Worm (Caenorhabditis elegans) whole organism, L1 larva: Measurements from ENCODE around the gene srd-63.

Experiments used
- Y116A8C.19 ChIP-seq: sonication (generic microtip); optimal IDR thresholded peaks from 2 replicates; lab custom pipeline; 2016; ENCODE audit warnings: missing compliant biosample characterization, missing genetic modification characterization, borderline replicate concordance
- aha-1 ChIP-seq: fragments of 150-350 bp; optimal IDR thresholded peaks from 2 replicates; lab custom pipeline; 2014; ENCODE audit warnings: missing biosample characterization, missing genetic modification characterization
- alr-1 ChIP-seq: fragments of 200-800 bp; sonication (Bioruptor generic); optimal IDR thresholded peaks from 2 replicates; lab custom pipeline; 2018; ENCODE audit warnings: borderline replicate concordance, mild to moderate bottlenecking, missing genetic modification characterization, missing compliant biosample characterization
- aly-2 ChIP-seq: fragments of 150-350 bp; optimal IDR thresholded peaks from 2 replicates; lab custom pipeline; 2014; ENCODE audit warnings: missing biosample characterization, missing genetic modification characterization
- blmp-1 ChIP-seq: fragments of 150-350 bp; optimal IDR thresholded peaks from 2 replicates; lab custom pipeline; 2014; ENCODE audit warnings: missing biosample characterization, missing genetic modification characterization
- ceh-63 ChIP-seq: fragments of 200-800 bp; sonication (Bioruptor generic); optimal IDR thresholded peaks from 2 replicates; lab custom pipeline; 2018; ENCODE audit warnings: mild to moderate bottlenecking, missing genetic modification characterization, missing compliant biosample characterization
- dpl-1 ChIP-seq, 3 experiments: fragments of 150-350 bp in 2 of 3; sonication (generic microtip) in 1 of 3; optimal IDR thresholded peaks; 2 replicates each; lab custom pipeline; 2014 to 2017; ENCODE audit warnings: missing biosample characterization in 3 of 3, missing genetic modification characterization in 3 of 3, missing genetic modification reagents in 3 of 3
- efl-1 ChIP-seq, 4 experiments: fragments of 150-350 bp; optimal IDR thresholded peaks in 3 of 4; peaks in 1 of 4; 1 replicate in 1 of 4; 2 replicates in 3 of 4; lab custom pipeline; 2014; ENCODE audit warnings: missing biosample characterization in 2 of 4, missing genetic modification characterization in 2 of 4, missing genetic modification reagents in 2 of 4
- egl-13 ChIP-seq: sonication (generic microtip); optimal IDR thresholded peaks from 2 replicates; lab custom pipeline; 2016; ENCODE audit warnings: missing genotype, missing genetic modification reagents, missing genetic modification characterization, missing compliant biosample characterization
- elt-3 ChIP-seq, 6 experiments: fragments of 150-350 bp in 1 of 6; sonication (generic microtip); optimal IDR thresholded peaks; 2 replicates each; lab custom pipeline; 2017 to 2018; ENCODE audit warnings: missing biosample characterization in 6 of 6, missing genetic modification characterization in 6 of 6, inconsistent platforms in 1 of 6
- fkh-10 ChIP-seq: sonication (generic microtip); optimal IDR thresholded peaks from 2 replicates; lab custom pipeline; 2017; ENCODE audit warnings: missing biosample characterization, missing genetic modification reagents, missing genetic modification characterization
- fkh-4 ChIP-seq: sonication (generic microtip); optimal IDR thresholded peaks from 2 replicates; lab custom pipeline; 2016; ENCODE audit warnings: missing compliant biosample characterization, missing genetic modification characterization, borderline replicate concordance
- fkh-8 ChIP-seq: sonication (generic microtip); optimal IDR thresholded peaks from 2 replicates; lab custom pipeline; 2016; ENCODE audit warnings: mild to moderate bottlenecking, missing genetic modification characterization, missing compliant biosample characterization
- fos-1 ChIP-seq: fragments of 150-350 bp; optimal IDR thresholded peaks from 2 replicates; lab custom pipeline; 2014; ENCODE audit warnings: missing biosample characterization, missing genetic modification characterization
- hlh-4 ChIP-seq: sonication (generic microtip); optimal IDR thresholded peaks from 2 replicates; lab custom pipeline; 2016; ENCODE audit warnings: mild to moderate bottlenecking, missing genetic modification characterization, missing compliant biosample characterization
- irx-1 ChIP-seq: sonication (generic microtip); optimal IDR thresholded peaks from 2 replicates; lab custom pipeline; 2016; ENCODE audit warnings: missing genetic modification characterization, missing compliant biosample characterization
- isw-1 ChIP-seq: fragments of 200-800 bp; sonication (Bioruptor generic); IDR thresholded peaks from 2 replicates; pipeline ENCODE4 v1.3.6; 2022; ENCODE audit warnings: missing genetic modification characterization, missing compliant biosample characterization
- lin-13 ChIP-seq: fragments of 150-350 bp; optimal IDR thresholded peaks from 2 replicates; lab custom pipeline; 2014; ENCODE audit warnings: missing biosample characterization, missing genetic modification reagents, missing genetic modification characterization
- lin-15B ChIP-seq: fragments of 150-350 bp; sonication (generic microtip); optimal IDR thresholded peaks from 3 replicates; lab custom pipeline; 2014; ENCODE audit warnings: missing biosample characterization, missing genetic modification characterization
- lir-3 ChIP-seq: sonication (generic microtip); optimal IDR thresholded peaks from 2 replicates; lab custom pipeline; 2016; ENCODE audit warnings: mild to moderate bottlenecking, missing genetic modification characterization, moderate library complexity, missing compliant biosample characterization; ENCODE audit not compliant: poor library complexity
- lsy-2 ChIP-seq, 2 experiments: fragments of 150-350 bp; optimal IDR thresholded peaks; 2 replicates each; lab custom pipeline; 2014; ENCODE audit warnings: missing biosample characterization in 2 of 2, missing genetic modification characterization in 2 of 2
- mab-9 ChIP-seq: fragments of 200-800 bp; sonication (Bioruptor generic); IDR thresholded peaks from 2 replicates; pipeline ENCODE4 v1.3.6; 2022; ENCODE audit warnings: missing genetic modification reagents, missing genetic modification characterization, missing compliant biosample characterization
- mdl-1 ChIP-seq, 2 experiments: fragments of 150-350 bp; optimal IDR thresholded peaks; 2 replicates each; lab custom pipeline; 2014 to 2017; ENCODE audit warnings: missing biosample characterization in 2 of 2, missing genetic modification characterization in 2 of 2, inconsistent platforms in 1 of 2
- mef-2 ChIP-seq: fragments of 150-350 bp; optimal IDR thresholded peaks from 2 replicates; lab custom pipeline; 2014; ENCODE audit warnings: missing biosample characterization, missing genetic modification characterization
- mep-1 ChIP-seq: fragments of 150-350 bp; optimal IDR thresholded peaks from 2 replicates; lab custom pipeline; 2014; ENCODE audit warnings: missing biosample characterization, missing genetic modification characterization
- nhr-12 ChIP-seq: sonication (generic microtip); optimal IDR thresholded peaks from 2 replicates; lab custom pipeline; 2017; ENCODE audit warnings: missing biosample characterization, missing genetic modification characterization
- nhr-19 ChIP-seq: fragments of 200-800 bp; sonication (Bioruptor generic); conservative IDR thresholded peaks from 2 replicates; pipeline ENCODE4 v1.3.6; 2022; ENCODE audit warnings: missing genetic modification characterization, missing compliant biosample characterization
- nhr-237 ChIP-seq: fragments of 150-350 bp; optimal IDR thresholded peaks from 2 replicates; lab custom pipeline; 2014; ENCODE audit warnings: missing biosample characterization, missing genetic modification characterization
- nhr-71 ChIP-seq: sonication (generic microtip); optimal IDR thresholded peaks from 2 replicates; lab custom pipeline; 2016; ENCODE audit warnings: mild to moderate bottlenecking, missing genetic modification characterization, moderate library complexity, missing compliant biosample characterization
- nhr-85 ChIP-seq: sonication (generic microtip); peaks from one replicate; lab custom pipeline; 2016; ENCODE audit warnings: missing genetic modification characterization, inconsistent platforms, missing compliant biosample characterization
- nhr-90 ChIP-seq: sonication (generic microtip); optimal IDR thresholded peaks from 2 replicates; lab custom pipeline; 2016; ENCODE audit warnings: mild to moderate bottlenecking, missing genetic modification characterization, missing compliant biosample characterization; ENCODE audit not compliant: poor library complexity
- pag-3 ChIP-seq: sonication (generic microtip); optimal IDR thresholded peaks from 2 replicates; lab custom pipeline; 2017; ENCODE audit warnings: missing genetic modification characterization, mild to moderate bottlenecking, missing compliant biosample characterization, antibody characterized with exemption, borderline replicate concordance; ENCODE audit not compliant: insufficient read depth
- pax-3 ChIP-seq: fragments of 200-800 bp; sonication (Bioruptor generic); optimal IDR thresholded peaks from 2 replicates; lab custom pipeline; 2018; ENCODE audit warnings: mild to moderate bottlenecking, missing genetic modification characterization, moderate library complexity, missing compliant biosample characterization
- skn-1 ChIP-seq: fragments of 150-350 bp; optimal IDR thresholded peaks from 2 replicates; lab custom pipeline; 2014; ENCODE audit warnings: missing biosample characterization, missing genetic modification characterization
- snpc-4 ChIP-seq: fragments of 150-350 bp; optimal IDR thresholded peaks from 2 replicates; lab custom pipeline; 2014; ENCODE audit warnings: missing biosample characterization, missing genetic modification characterization
- snu-23 ChIP-seq: sonication (generic microtip); optimal IDR thresholded peaks from 2 replicates; lab custom pipeline; 2016; ENCODE audit warnings: missing genetic modification characterization, missing compliant biosample characterization
- sox-4 ChIP-seq: sonication (generic microtip); optimal IDR thresholded peaks from 2 replicates; lab custom pipeline; 2016; ENCODE audit warnings: missing genetic modification characterization, missing compliant biosample characterization
- sptf-1 ChIP-seq: fragments of 150-350 bp; optimal IDR thresholded peaks from 2 replicates; lab custom pipeline; 2014; ENCODE audit warnings: missing biosample characterization, missing genetic modification characterization
- sup-37 ChIP-seq: fragments of 200-800 bp; sonication (Bioruptor generic); optimal IDR thresholded peaks from 2 replicates; lab custom pipeline; 2018; ENCODE audit warnings: mild to moderate bottlenecking, missing genetic modification characterization, missing compliant biosample characterization
- tbx-2 ChIP-seq: sonication (generic microtip); optimal IDR thresholded peaks from 2 replicates; lab custom pipeline; 2016; ENCODE audit warnings: missing genetic modification characterization, missing compliant biosample characterization
- unc-62 ChIP-seq: fragments of 150-350 bp; optimal IDR thresholded peaks from 2 replicates; lab custom pipeline; 2014; ENCODE audit warnings: missing biosample characterization, missing genetic modification reagents, missing genetic modification characterization
- unc-86 ChIP-seq: sonication (generic microtip); optimal IDR thresholded peaks from 2 replicates; lab custom pipeline; 2016; ENCODE audit warnings: missing genetic modification characterization, missing compliant biosample characterization
- zag-1 ChIP-seq: fragments of 150-350 bp; optimal IDR thresholded peaks from 2 replicates; lab custom pipeline; 2014; ENCODE audit warnings: missing biosample characterization, missing genetic modification characterization
- zip-4 ChIP-seq: fragments of 200-800 bp; sonication (Bioruptor generic); optimal IDR thresholded peaks from 2 replicates; lab custom pipeline; 2018; ENCODE audit warnings: mild to moderate bottlenecking, missing genetic modification characterization, moderate library complexity, missing compliant biosample characterization
- ztf-4 ChIP-seq: fragments of 150-350 bp; optimal IDR thresholded peaks from 2 replicates; lab custom pipeline; 2014; ENCODE audit warnings: missing biosample characterization, missing genetic modification characterization

Gene srd-63

ce11 chrV:16419769-16420168, 26.1 kb upstream of the srd-63 start, which contains the start of gene F26D2.16:
Gene F26D2.16, minus strand, starts transcription at chrV:16419869.
- no peak for TF ChIP-seq sptf-1 (tag; lab: Kevin White, UChicago)
- TF ChIP-seq isw-1 (GFP tag; lab: Robert Waterston, UW) = no peak
- TF ChIP-seq sox-4 (tag; lab: Kevin White, UChicago) = no peak
- no peak for TF ChIP-seq nhr-85 (tag; lab: Kevin White, UChicago)
- TF ChIP-seq lsy-2 (tag; optimal IDR thresholded peaks at IDR 0.05; lab: Kevin White, UChicago) = no peak
- TF ChIP-seq irx-1 = no peak
- no peak for TF ChIP-seq aly-2 (tag; lab: Kevin White, UChicago)
- TF ChIP-seq blmp-1 (tag; lab: Kevin White, UChicago) = no peak
- TF ChIP-seq Y116A8C.19 (tag; lab: Kevin White, UChicago) = no peak
- TF ChIP-seq, all 84 proteins: peak for 0

ce11 chrV:16417014-16417413, 23.4 kb upstream of the srd-63 start, which contains the start of gene str-55:
Gene str-55, minus strand, starts transcription at chrV:16417114.
- TF ChIP-seq alr-1 (tag; lab: Kevin White, UChicago) = no peak
- no peak for TF ChIP-seq fkh-10 (GFP tag; lab: Kevin White, UChicago)
- no peak for TF ChIP-seq ceh-63
- no peak for TF ChIP-seq zip-4 (GFP tag; lab: Kevin White, UChicago)
- TF ChIP-seq hlh-4 (tag; lab: Kevin White, UChicago) = no peak
- TF ChIP-seq unc-86 (tag; lab: Kevin White, UChicago) = no peak
- no peak for TF ChIP-seq sox-4 (tag; lab: Kevin White, UChicago)
- TF ChIP-seq ztf-4 (tag; lab: Kevin White, UChicago) = no peak
- TF ChIP-seq dpl-1 (GFP tag; optimal IDR thresholded peaks at IDR 0.05; lab: Kevin White, UChicago) = no peak
- no peak for TF ChIP-seq skn-1 (tag; lab: Kevin White, UChicago)
- no peak for TF ChIP-seq aly-2 (tag; lab: Kevin White, UChicago)

- TF ChIP-seq lsy-2 (tag; optimal IDR thresholded peaks at IDR 0.05; lab: Kevin White, UChicago) (no peak), mep-1 (tag; lab: Kevin White, UChicago) (no peak), pag-3 (tag; lab: Kevin White, UChicago) (no peak), isw-1 (GFP tag; lab: Robert Waterston, UW) (no peak), nhr-237 (tag; lab: Kevin White, UChicago) (no peak), nhr-85 (tag; lab: Kevin White, UChicago) (no peak), efl-1 (optimal IDR thresholded peaks at IDR 0.05; lab: Kevin White, UChicago) (no peak), efl-1 (GFP tag; optimal IDR thresholded peaks at IDR 0.05 in 1 of 2; lab: Kevin White, UChicago) (no peak), zip-4 (GFP tag; lab: Kevin White, UChicago) (no peak), blmp-1 (tag; lab: Kevin White, UChicago) (no peak), aha-1 (tag; lab: Kevin White, UChicago) (no peak), egl-13 (tag; lab: Kevin White, UChicago) (no peak), zag-1 (no peak), lir-3 (tag; lab: Kevin White, UChicago) (no peak), snpc-4 (tag; lab: Kevin White, UChicago) (no peak), pax-3 (no peak), nhr-90 (tag; lab: Kevin White, UChicago) (no peak), elt-3 (tag; optimal IDR thresholded peaks at IDR 0.05; lab: Kevin White, UChicago) (no peak), nhr-12 (tag; lab: Kevin White, UChicago) (no peak), mab-9 (GFP tag; lab: Robert Waterston, UW) (no peak)
- TF ChIP-seq, all 84 proteins: peak for 0
Measured at ce11 chrV:16410521-16410920, 16.9 kb upstream of the srd-63 start, which contains the start of gene srh-145. Gene srh-145, plus strand, starts transcription at chrV:16410713.

ce11 chrV:16407663-16408062, 14.0 kb upstream of the srd-63 start, which contains the start of gene F26D2.3:
Gene F26D2.3, plus strand, starts transcription at chrV:16407963.
- no peak for TF ChIP-seq fos-1 (tag; lab: Kevin White, UChicago)
- no peak for TF ChIP-seq nhr-85 (tag; lab: Kevin White, UChicago)
- no peak for TF ChIP-seq fkh-8 (tag; lab: Kevin White, UChicago)
- no peak for TF ChIP-seq fkh-4 (tag; lab: Kevin White, UChicago)
- TF ChIP-seq nhr-71 (tag; lab: Kevin White, UChicago) = no peak
- no peak for TF ChIP-seq nhr-19 (GFP tag; lab: Robert Waterston, UW)
- no peak for TF ChIP-seq blmp-1 (tag; lab: Kevin White, UChicago)
- TF ChIP-seq lin-15B = no peak
- no peak for TF ChIP-seq mdl-1 (tag; optimal IDR thresholded peaks at IDR 0.05; lab: Kevin White, UChicago)
- no peak for TF ChIP-seq zip-4 (GFP tag; lab: Kevin White, UChicago)
- no peak for TF ChIP-seq tbx-2 (tag; lab: Kevin White, UChicago)
- TF ChIP-seq lin-13 (GFP tag; lab: Kevin White, UChicago) = no peak
- TF ChIP-seq sup-37 (GFP tag; lab: Kevin White, UChicago) = no peak
- TF ChIP-seq aha-1 (tag; lab: Kevin White, UChicago) = no peak
- no peak for TF ChIP-seq unc-62 (GFP tag; lab: Kevin White, UChicago)
- no peak for TF ChIP-seq snu-23 (GFP tag; lab: Kevin White, UChicago)
- no peak for TF ChIP-seq mef-2 (tag; lab: Kevin White, UChicago)
